Worm (Caenorhabditis elegans): ENCODE data around the gene F26A1.8.

Gene F26A1.8

ce11 chrIII:4809526-4810153, 12.4 kb downstream of the F26A1.8 start, which contains the start of gene pal-1:
Gene pal-1, minus strand, starts transcription at chrIII:4809576.
- TF ChIP-seq tbx-11 (GFP tag; IDR thresholded peaks at IDR 0.05) (no peak), sea-1 (GFP tag; conservative IDR thresholded peaks at IDR 0.05) (no peak), ama-1 (optimal IDR thresholded peaks at IDR 0.05) (no peak), ceh-13 (GFP tag; optimal IDR thresholded peaks at IDR 0.05) (no peak), F13C5.2 (tag; optimal IDR thresholded peaks at IDR 0.05) (no peak), B0310.2 (tag; optimal IDR thresholded peaks at IDR 0.05) (no peak), flt-1 (GFP tag; IDR thresholded peaks at IDR 0.05) (no peak), ceh-36 (tag; optimal IDR thresholded peaks at IDR 0.05) (no peak), aly-1 (tag; optimal IDR thresholded peaks at IDR 0.05) (no peak)

ce11 chrIII:4808089-4808488, 14.0 kb downstream of the F26A1.8 start:
- TF ChIP-seq flt-1 (GFP tag; IDR thresholded peaks at IDR 0.05) (no peak), scrt-1 (GFP tag; IDR thresholded peaks at IDR 0.05) (no peak), tbx-11 (GFP tag; IDR thresholded peaks at IDR 0.05) (no peak), tra-4 (tag; optimal IDR thresholded peaks at IDR 0.05) (no peak), ceh-13 (GFP tag; optimal IDR thresholded peaks at IDR 0.05) (no peak), tbx-37 (GFP tag; conservative IDR thresholded peaks at IDR 0.05) (no peak)

- TF ChIP-seq tra-4 (tag; optimal IDR thresholded peaks at IDR 0.05) = no peak
- TF ChIP-seq sea-1 (GFP tag; conservative IDR thresholded peaks at IDR 0.05) = no peak
- TF ChIP-seq B0310.2 (tag; optimal IDR thresholded peaks at IDR 0.05) = no peak
- TF ChIP-seq F13C5.2 (tag; optimal IDR thresholded peaks at IDR 0.05) = no peak
Measured at ce11 chrIII:4806345-4806744, 15.7 kb downstream of the F26A1.8 start.

ce11 chrIII:4802707-4803106, 19.3 kb downstream of the F26A1.8 start, which contains the start of gene metl-5:
Gene metl-5, plus strand, starts transcription at chrIII:4803007.
- TF ChIP-seq scrt-1 (GFP tag; IDR thresholded peaks at IDR 0.05) (no peak), hmbx-1 (tag; optimal IDR thresholded peaks at IDR 0.05) (no peak), hnd-1 (tag; optimal IDR thresholded peaks at IDR 0.05) (no peak), F13C5.2 (tag; optimal IDR thresholded peaks at IDR 0.05) (no peak), hmg-4 (GFP tag; optimal IDR thresholded peaks at IDR 0.05) (no peak), sea-1 (GFP tag; conservative IDR thresholded peaks at IDR 0.05) (no peak), ets-7 (tag; optimal IDR thresholded peaks at IDR 0.05) (no peak), pes-1 (GFP tag; IDR thresholded peaks at IDR 0.05) (no peak), B0310.2 (tag; optimal IDR thresholded peaks at IDR 0.05) (no peak), flt-1 (GFP tag; IDR thresholded peaks at IDR 0.05) (no peak), ceh-36 (tag; optimal IDR thresholded peaks at IDR 0.05) (no peak), tra-4 (tag; optimal IDR thresholded peaks at IDR 0.05) (no peak), ceh-13 (GFP tag; optimal IDR thresholded peaks at IDR 0.05) (no peak), aly-1 (tag; optimal IDR thresholded peaks at IDR 0.05) (no peak)

- TF ChIP-seq ceh-36 (tag; optimal IDR thresholded peaks at IDR 0.05) = no peak
- TF ChIP-seq tra-4 (tag; optimal IDR thresholded peaks at IDR 0.05) = no peak
- no peak for TF ChIP-seq scrt-1 (GFP tag; IDR thresholded peaks at IDR 0.05)
- no peak for TF ChIP-seq ama-1 (optimal IDR thresholded peaks at IDR 0.05)
- TF ChIP-seq hmbx-1 (tag; optimal IDR thresholded peaks at IDR 0.05) = no peak
- TF ChIP-seq B0310.2 (tag; optimal IDR thresholded peaks at IDR 0.05) = no peak
- TF ChIP-seq tbx-11 (GFP tag; IDR thresholded peaks at IDR 0.05) = no peak
- TF ChIP-seq hnd-1 (tag; optimal IDR thresholded peaks at IDR 0.05) = no peak
- TF ChIP-seq sea-1 (GFP tag; conservative IDR thresholded peaks at IDR 0.05) = no peak
- no peak for TF ChIP-seq hmg-4 (GFP tag; optimal IDR thresholded peaks at IDR 0.05)
- TF ChIP-seq ets-7 (tag; optimal IDR thresholded peaks at IDR 0.05) = no peak
Measured at ce11 chrIII:4796536-4796935, 25.5 kb downstream of the F26A1.8 start, which contains the start of gene tag-325. Gene tag-325, plus strand, starts transcription at chrIII:4796836.

ce11 chrIII:4796039-4796438, 26.0 kb downstream of the F26A1.8 start:
- TF ChIP-seq hmg-4 (GFP tag; optimal IDR thresholded peaks at IDR 0.05) (peak; percentile 29), ceh-36 (tag; optimal IDR thresholded peaks at IDR 0.05) (no peak)

ce11 chrIII:4792560-4793136, 29.4 kb downstream of the F26A1.8 start, which contains the start of gene mip-1:
Gene mip-1, plus strand, starts transcription at chrIII:4793086.
- TF ChIP-seq aly-1 (tag; optimal IDR thresholded peaks at IDR 0.05) (no peak), hnd-1 (tag; optimal IDR thresholded peaks at IDR 0.05) (no peak), ama-1 (optimal IDR thresholded peaks at IDR 0.05) (no peak), ceh-36 (tag; optimal IDR thresholded peaks at IDR 0.05) (no peak), scrt-1 (GFP tag; IDR thresholded peaks at IDR 0.05) (no peak), sea-1 (GFP tag; conservative IDR thresholded peaks at IDR 0.05) (no peak), tbx-11 (GFP tag; IDR thresholded peaks at IDR 0.05) (no peak), hmg-4 (GFP tag; optimal IDR thresholded peaks at IDR 0.05) (no peak), tbx-37 (GFP tag; conservative IDR thresholded peaks at IDR 0.05) (no peak)

- no peak for TF ChIP-seq tbx-11 (GFP tag; IDR thresholded peaks at IDR 0.05)
- TF ChIP-seq ceh-36 (tag; optimal IDR thresholded peaks at IDR 0.05) = no peak
- no peak for TF ChIP-seq hnd-1 (tag; optimal IDR thresholded peaks at IDR 0.05)
- TF ChIP-seq tra-4 (tag; optimal IDR thresholded peaks at IDR 0.05) = no peak
- TF ChIP-seq B0310.2 (tag; optimal IDR thresholded peaks at IDR 0.05) = no peak
- no peak for TF ChIP-seq tbx-37 (GFP tag; conservative IDR thresholded peaks at IDR 0.05)
- TF ChIP-seq hmbx-1 (tag; optimal IDR thresholded peaks at IDR 0.05) = no peak
- no peak for TF ChIP-seq ets-7 (tag; optimal IDR thresholded peaks at IDR 0.05)
- no peak for TF ChIP-seq flt-1 (GFP tag; IDR thresholded peaks at IDR 0.05)
- no peak for TF ChIP-seq F13C5.2 (tag; optimal IDR thresholded peaks at IDR 0.05)
- TF ChIP-seq pes-1 (GFP tag; IDR thresholded peaks at IDR 0.05) = no peak
- TF ChIP-seq scrt-1 (GFP tag; IDR thresholded peaks at IDR 0.05) = no peak
- TF ChIP-seq aly-1 (tag; optimal IDR thresholded peaks at IDR 0.05) = no peak
- no peak for TF ChIP-seq sea-1 (GFP tag; conservative IDR thresholded peaks at IDR 0.05)
- no peak for TF ChIP-seq ama-1 (optimal IDR thresholded peaks at IDR 0.05)
- no peak for TF ChIP-seq hmg-4 (GFP tag; optimal IDR thresholded peaks at IDR 0.05)
Measured at ce11 chrIII:4785714-4786113, 36.3 kb downstream of the F26A1.8 start, which contains the start of gene mel-28. Gene mel-28, plus strand, starts transcription at chrIII:4786080.
